Fruit fly (Drosophila melanogaster) whole organism, embryonic: Measurements from ENCODE around the gene slif.

Experiments used
- CG10209 ChIP-seq: fragments of 200-800 bp; sonication (Bioruptor generic); optimal IDR thresholded peaks from 3 replicates; lab custom pipeline; 2017; ENCODE audit warnings: missing biosample characterization, mild to moderate bottlenecking, missing genetic modification characterization, missing genetic modification reagents
- CG10431 ChIP-seq: fragments of 200-800 bp; sonication (Bioruptor generic); optimal IDR thresholded peaks from 3 replicates; lab custom pipeline; 2018; ENCODE audit warnings: missing biosample characterization, mild to moderate bottlenecking, missing genetic modification characterization
- CG10462 ChIP-seq: fragments of 200-800 bp; sonication (Bioruptor generic); optimal IDR thresholded peaks from 2 replicates; lab custom pipeline; 2016; ENCODE audit warnings: missing biosample characterization, missing genetic modification characterization
- CG11247 ChIP-seq: fragments of 200-800 bp; sonication (Bioruptor generic); IDR thresholded peaks from 2 replicates; pipeline ENCODE4 v1.3.6; 2022; ENCODE audit warnings: missing biosample characterization, missing genetic modification characterization
- CG11560 ChIP-seq: fragments of 200-800 bp; sonication (Bioruptor generic); IDR thresholded peaks from 3 replicates; pipeline ENCODE4 v1.3.6; 2022; ENCODE audit warnings: missing biosample characterization, missing genetic modification characterization
- CG13123 ChIP-seq: fragments of 200-800 bp; sonication (Bioruptor generic); optimal IDR thresholded peaks from 2 replicates; lab custom pipeline; 2016; ENCODE audit warnings: missing biosample characterization, missing genetic modification characterization
- CG14860 ChIP-seq: fragments of 200-800 bp; sonication (Bioruptor generic); IDR thresholded peaks from 3 replicates; pipeline ENCODE4 v1.3.6; 2022; ENCODE audit warnings: missing biosample characterization, missing genetic modification characterization; ENCODE audit not compliant: partially characterized antibody
- CG14965 ChIP-seq: fragments of 200-800 bp; sonication (Bioruptor generic); optimal IDR thresholded peaks from 2 replicates; lab custom pipeline; 2016; ENCODE audit warnings: missing biosample characterization, missing genetic modification characterization, borderline replicate concordance
- CG15073 ChIP-seq: fragments of 200-800 bp; sonication (Bioruptor generic); optimal IDR thresholded peaks from 2 replicates; lab custom pipeline; 2016; ENCODE audit warnings: missing biosample characterization, missing genetic modification characterization
- CG1792 ChIP-seq: fragments of 200-800 bp; sonication (Bioruptor generic); optimal IDR thresholded peaks from 2 replicates; lab custom pipeline; 2016; ENCODE audit warnings: missing biosample characterization, missing genetic modification characterization
- CG18476 ChIP-seq: fragments of 200-800 bp; sonication (Bioruptor generic); optimal IDR thresholded peaks from 2 replicates; lab custom pipeline; 2016; ENCODE audit warnings: missing biosample characterization, mild to moderate bottlenecking, missing genetic modification characterization
- CG32772 ChIP-seq: fragments of 200-800 bp; sonication (Bioruptor generic); IDR thresholded peaks from 2 replicates; pipeline ENCODE4 v1.3.6; 2022; ENCODE audit warnings: missing biosample characterization, missing genetic modification characterization
- CG33557 ChIP-seq: fragments of 200-800 bp; sonication (Bioruptor generic); optimal IDR thresholded peaks from 2 replicates; lab custom pipeline; 2019; ENCODE audit warnings: missing biosample characterization, mild to moderate bottlenecking, missing genetic modification characterization, moderate library complexity
- CG34376 ChIP-seq: fragments of 200-800 bp; sonication (Bioruptor generic); optimal IDR thresholded peaks from 2 replicates; lab custom pipeline; 2018; ENCODE audit warnings: missing biosample characterization, mild to moderate bottlenecking, missing genetic modification characterization
- CG6254 ChIP-seq: fragments of 200-800 bp; sonication (Bioruptor generic); optimal IDR thresholded peaks from 3 replicates; lab custom pipeline; 2017; ENCODE audit warnings: mild to moderate bottlenecking, missing biosample characterization, missing genetic modification reagents, missing genetic modification characterization
- CG7372 ChIP-seq: fragments of 200-800 bp; sonication (Bioruptor generic); IDR thresholded peaks from 2 replicates; pipeline ENCODE4 v1.3.6; 2022; ENCODE audit warnings: missing biosample characterization, missing genetic modification characterization
- CG7987 ChIP-seq: fragments of 200-800 bp; sonication (Bioruptor generic); optimal IDR thresholded peaks from 2 replicates; lab custom pipeline; 2018; ENCODE audit warnings: missing biosample characterization, mild to moderate bottlenecking, missing genetic modification characterization, moderate library complexity
- CG8924 ChIP-seq: fragments of 200-800 bp; optimal IDR thresholded peaks from 3 replicates; lab custom pipeline; 2019; ENCODE audit warnings: missing biosample characterization, mild to moderate bottlenecking, missing genetic modification characterization, moderate library complexity
- CG9727 ChIP-seq: fragments of 200-800 bp; sonication (Bioruptor generic); optimal IDR thresholded peaks from 3 replicates; lab custom pipeline; 2017; ENCODE audit warnings: missing biosample characterization, mild to moderate bottlenecking, missing genetic modification characterization
- CkIIα-i1 ChIP-seq: fragments of 200-800 bp; sonication (Bioruptor generic); IDR thresholded peaks from 2 replicates; pipeline ENCODE4 v1.3.6; 2022; ENCODE audit warnings: missing biosample characterization, missing genetic modification characterization
- Doc2 ChIP-seq: fragments of 200-800 bp; sonication (Bioruptor generic); IDR thresholded peaks from 2 replicates; pipeline ENCODE4 v1.3.6; 2022; ENCODE audit warnings: missing biosample characterization, missing genetic modification characterization
- Dp ChIP-seq: fragments of 200-800 bp; sonication (Bioruptor generic); optimal IDR thresholded peaks from 2 replicates; lab custom pipeline; 2018; ENCODE audit warnings: missing biosample characterization, mild to moderate bottlenecking, missing genetic modification characterization, moderate library complexity
- ERR ChIP-seq: fragments of 200-800 bp; sonication (Bioruptor generic); optimal IDR thresholded peaks from 2 replicates; lab custom pipeline; 2016; ENCODE audit warnings: missing biosample characterization, missing genetic modification characterization
- Elba2 ChIP-seq: fragments of 200-800 bp; sonication (Bioruptor generic); optimal IDR thresholded peaks from 3 replicates; lab custom pipeline; 2016; ENCODE audit warnings: missing biosample characterization, missing genetic modification characterization
- Hsf ChIP-seq: fragments of 200-800 bp; sonication (Bioruptor generic); optimal IDR thresholded peaks from 3 replicates; lab custom pipeline; 2016; ENCODE audit warnings: missing biosample characterization, missing genetic modification characterization
- MESR4 ChIP-seq: fragments of 200-800 bp; sonication (Bioruptor generic); optimal IDR thresholded peaks from 2 replicates; lab custom pipeline; 2018; ENCODE audit warnings: missing biosample characterization, mild to moderate bottlenecking, missing genetic modification characterization, moderate library complexity
- NK7.1 ChIP-seq: fragments of 200-800 bp; sonication (Bioruptor generic); optimal IDR thresholded peaks from 3 replicates; lab custom pipeline; 2016; ENCODE audit warnings: missing biosample characterization, missing genetic modification characterization
- NfI ChIP-seq: fragments of 200-800 bp; sonication (Bioruptor generic); optimal IDR thresholded peaks from 3 replicates; lab custom pipeline; 2018; ENCODE audit warnings: missing biosample characterization, mild to moderate bottlenecking, missing genetic modification characterization, moderate library complexity
- Oli ChIP-seq: fragments of 200-800 bp; sonication (Bioruptor generic); optimal IDR thresholded peaks from 2 replicates; lab custom pipeline; 2018; ENCODE audit warnings: missing biosample characterization, mild to moderate bottlenecking, missing genetic modification characterization, moderate library complexity
- Side ChIP-seq: fragments of 200-800 bp; sonication (Bioruptor generic); optimal IDR thresholded peaks from 2 replicates; lab custom pipeline; 2016; ENCODE audit warnings: missing biosample characterization, missing genetic modification characterization
- abd-A ChIP-seq: fragments of 200-800 bp; sonication (Bioruptor generic); optimal IDR thresholded peaks from 3 replicates; lab custom pipeline; 2019; ENCODE audit warnings: missing biosample characterization, mild to moderate bottlenecking, missing genetic modification characterization, moderate library complexity
- ase ChIP-seq: fragments of 200-800 bp; sonication (Bioruptor generic); IDR thresholded peaks from 3 replicates; pipeline ENCODE4 v1.3.6; 2022; ENCODE audit warnings: missing biosample characterization, missing genetic modification characterization
- cas ChIP-seq: fragments of 200-800 bp; sonication (Bioruptor generic); IDR thresholded peaks from 2 replicates; pipeline ENCODE4 v1.3.6; 2022; ENCODE audit warnings: missing biosample characterization, missing genetic modification characterization
- crc ChIP-seq: fragments of 200-800 bp; sonication (Bioruptor generic); optimal IDR thresholded peaks from 2 replicates; lab custom pipeline; 2016; ENCODE audit warnings: missing biosample characterization, missing genetic modification characterization
- crp ChIP-seq, 2 experiments: fragments of 200-800 bp; sonication (Bioruptor generic); optimal IDR thresholded peaks; 2 replicates in 1 of 2; 3 replicates in 1 of 2; lab custom pipeline; 2017; ENCODE audit warnings: missing biosample characterization in 2 of 2, missing genetic modification characterization in 2 of 2, mild to moderate bottlenecking in 1 of 2, moderate library complexity in 1 of 2
- dmrt99B ChIP-seq: fragments of 200-800 bp; sonication (Bioruptor generic); optimal IDR thresholded peaks from 2 replicates; lab custom pipeline; 2018; ENCODE audit warnings: missing biosample characterization, mild to moderate bottlenecking, missing genetic modification characterization, moderate library complexity
- emc ChIP-seq: fragments of 200-800 bp; sonication (Bioruptor generic); optimal IDR thresholded peaks from 2 replicates; lab custom pipeline; 2016; ENCODE audit warnings: missing biosample characterization, missing genetic modification characterization
- en ChIP-seq: fragments of 200-800 bp; sonication (Bioruptor generic); optimal IDR thresholded peaks from 2 replicates; lab custom pipeline; 2016; ENCODE audit warnings: missing biosample characterization, missing genetic modification characterization
- fd3F ChIP-seq: fragments of 200-800 bp; sonication (Bioruptor generic); optimal IDR thresholded peaks from 2 replicates; lab custom pipeline; 2018; ENCODE audit warnings: missing biosample characterization, mild to moderate bottlenecking, missing genetic modification characterization, moderate library complexity
- grn ChIP-seq: fragments of 200-800 bp; sonication (Bioruptor generic); optimal IDR thresholded peaks from 3 replicates; lab custom pipeline; 2017; ENCODE audit warnings: missing biosample characterization, missing genetic modification characterization
- hth ChIP-seq: fragments of >200 bp; optimal IDR thresholded peaks from 2 replicates; lab custom pipeline; 2017; ENCODE audit warnings: inconsistent platforms
- lab ChIP-seq: fragments of 200-800 bp; sonication (Bioruptor generic); optimal IDR thresholded peaks from 3 replicates; lab custom pipeline; 2017; ENCODE audit warnings: missing biosample characterization, missing genetic modification characterization, mild to moderate bottlenecking, moderate library complexity, missing genetic modification reagents
- lola ChIP-seq, 3 experiments: fragments of >200 bp in 2 of 3; fragments of 200-800 bp in 1 of 3; sonication (Bioruptor generic) in 1 of 3; optimal IDR thresholded peaks; 2 replicates each; lab custom pipeline; 2017 to 2019; ENCODE audit warnings: missing biosample characterization in 3 of 3, missing genetic modification characterization in 3 of 3, mild to moderate bottlenecking in 1 of 3, moderate library complexity in 1 of 3
- nerfin-1 ChIP-seq: fragments of 200-800 bp; sonication (Bioruptor generic); optimal IDR thresholded peaks from 3 replicates; lab custom pipeline; 2019; ENCODE audit warnings: missing biosample characterization, mild to moderate bottlenecking, missing genetic modification characterization, moderate library complexity
- oc ChIP-seq: fragments of 200-800 bp; sonication (Bioruptor generic); optimal IDR thresholded peaks from 2 replicates; lab custom pipeline; 2018; ENCODE audit warnings: missing biosample characterization, mild to moderate bottlenecking, missing genetic modification characterization, moderate library complexity
- phol ChIP-seq: fragments of 200-800 bp; sonication (Bioruptor generic); optimal IDR thresholded peaks from 3 replicates; lab custom pipeline; 2018; ENCODE audit warnings: missing biosample characterization, mild to moderate bottlenecking, missing genetic modification characterization, moderate library complexity
- rib ChIP-seq: fragments of 200-800 bp; sonication (Bioruptor generic); IDR thresholded peaks from 2 replicates; pipeline ENCODE4 v1.3.6; 2022; ENCODE audit warnings: missing biosample characterization, missing genetic modification characterization
- run ChIP-seq: fragments of 200-800 bp; sonication (Bioruptor generic); optimal IDR thresholded peaks from 3 replicates; lab custom pipeline; 2018; ENCODE audit warnings: missing biosample characterization, mild to moderate bottlenecking, missing genetic modification characterization
- schlank ChIP-seq: fragments of 200-800 bp; sonication (Bioruptor generic); optimal IDR thresholded peaks from 2 replicates; lab custom pipeline; 2018; ENCODE audit warnings: missing biosample characterization, mild to moderate bottlenecking, missing genetic modification characterization
- seq ChIP-seq: fragments of 200-800 bp; sonication (Bioruptor generic); IDR thresholded peaks from 2 replicates; pipeline ENCODE4 v1.3.6; 2022; ENCODE audit warnings: missing biosample characterization, missing genetic modification characterization
- zen2 ChIP-seq: fragments of 200-800 bp; sonication (Bioruptor generic); IDR thresholded peaks from 3 replicates; pipeline ENCODE4 v1.3.6; 2022; ENCODE audit warnings: missing biosample characterization, missing genetic modification characterization; ENCODE audit not compliant: partially characterized antibody

slif gene

dm6 chr3L:22868070-22868469 lies 12.8 kb upstream of the slif start, which contains the start of gene EMC4 (continued):
- TF ChIP-seq crc: no peak
- TF ChIP-seq CG1792: no peak
- TF ChIP-seq CG14965: no peak
- no peak for TF ChIP-seq Doc2 (GFP tag; lab: Robert Waterston, UW)
- TF ChIP-seq Side: peak; percentile 45
- TF ChIP-seq CG9727 (GFP tag; lab: Kevin White, UChicago): no peak
- peak; percentile 95 for TF ChIP-seq Dp (GFP tag; lab: Kevin White, UChicago)
- peak; percentile 46 for TF ChIP-seq lab (GFP tag; lab: Kevin White, UChicago)
- TF ChIP-seq crp (GFP tag; optimal IDR thresholded peaks at IDR 0.05; lab: Kevin White, UChicago): peak in 1 of 2 experiments; percentile 16
- peak; percentile 10 for TF ChIP-seq CG6254 (GFP tag; lab: Kevin White, UChicago)
- TF ChIP-seq CkIIα-i1 (GFP tag; lab: Robert Waterston, UW): no peak
- TF ChIP-seq CG15073: no peak
- TF ChIP-seq run: no peak
- no peak for TF ChIP-seq abd-A
- TF ChIP-seq hth (lab: Kevin White, UChicago): no peak
- TF ChIP-seq CG8924 (tag; lab: Kevin White, UChicago): peak; percentile 56
- peak; percentile 23 for TF ChIP-seq emc (GFP tag; lab: Kevin White, UChicago)
- no peak for TF ChIP-seq CG11560 (tag; lab: Robert Waterston, UW)
- TF ChIP-seq CG7987 (GFP tag; lab: Kevin White, UChicago): peak; percentile 44
- TF ChIP-seq oc (tag; lab: Kevin White, UChicago): no peak
- no peak for TF ChIP-seq Oli
- TF ChIP-seq en (GFP tag; lab: Kevin White, UChicago): no peak
- TF ChIP-seq nerfin-1 (tag; lab: Kevin White, UChicago): peak; percentile 14
- TF ChIP-seq ase: no peak
- no peak for TF ChIP-seq grn (GFP tag; lab: Kevin White, UChicago)
- TF ChIP-seq NK7.1 (GFP tag; lab: Kevin White, UChicago): no peak
- peak; percentile 52 for TF ChIP-seq NfI (GFP tag; lab: Kevin White, UChicago)
- TF ChIP-seq CG10209: peak; percentile 9
- no peak for TF ChIP-seq lola (GFP tag; optimal IDR thresholded peaks at IDR 0.05; lab: Kevin White, UChicago)
- no peak; the same call in 2 of the 3 replicates for TF ChIP-seq zen2 (GFP tag; lab: Robert Waterston, UW)
- peak; percentile 63; the same call in 2 of the 3 replicates for TF ChIP-seq CG14860
- peak; percentile 85 for TF ChIP-seq MESR4
- no peak for TF ChIP-seq fd3F
- peak; percentile 28 for TF ChIP-seq CG18476
- TF ChIP-seq CG32772: no peak
- TF ChIP-seq ERR (GFP tag; lab: Kevin White, UChicago): peak; percentile 37
- peak; percentile 50; the same call in 1 of the 2 replicates for TF ChIP-seq rib (GFP tag; lab: Robert Waterston, UW)
- no peak for TF ChIP-seq CG10462
- TF ChIP-seq CG34376: peak; percentile 53
- TF ChIP-seq CG7372 (GFP tag; lab: Robert Waterston, UW): no peak
- no peak for TF ChIP-seq CG10431
- no peak for TF ChIP-seq CG33557 (GFP tag; lab: Kevin White, UChicago)
- TF ChIP-seq dmrt99B (tag; lab: Kevin White, UChicago): no peak
- peak; percentile 15; the same call in 1 of the 2 replicates for TF ChIP-seq CG11247 (GFP tag; lab: Robert Waterston, UW)
- TF ChIP-seq Elba2 (GFP tag; lab: Kevin White, UChicago): peak; percentile 47
- peak; percentile 61 for TF ChIP-seq Hsf
- TF ChIP-seq CG13123 (GFP tag; lab: Kevin White, UChicago): peak; percentile 3
- TF ChIP-seq schlank: no peak
- no peak for TF ChIP-seq cas (GFP tag; lab: Robert Waterston, UW)
- no peak for TF ChIP-seq seq (GFP tag; lab: Robert Waterston, UW)
- peak; percentile 87 for TF ChIP-seq phol (tag; lab: Kevin White, UChicago)
